Fruit fly (Drosophila melanogaster): Measurements from ENCODE around the gene brat.

DNA sequence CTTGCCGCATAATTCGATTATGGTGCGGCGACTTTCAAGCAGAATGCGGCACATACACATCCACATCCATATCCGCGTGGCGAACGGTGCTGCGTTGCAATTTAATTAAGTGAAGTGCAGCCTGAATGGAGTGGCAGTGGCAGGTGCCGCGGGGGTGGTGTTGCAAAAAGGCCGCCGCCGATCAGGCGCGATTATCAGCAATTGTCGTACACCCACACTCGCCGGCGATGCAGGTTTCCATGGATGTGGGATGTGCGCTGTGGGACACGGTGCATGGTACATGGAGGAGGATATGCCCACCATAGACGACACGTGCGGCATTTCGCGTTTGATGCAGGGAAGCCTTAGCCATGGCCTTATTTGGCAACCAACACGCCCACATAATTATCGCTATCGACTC, 94.0 kb downstream of the brat start:
- TF ChIP-seq D1 (tag; optimal IDR thresholded peaks at IDR 0.05) = no peak
- no peak for TF ChIP-seq CG9948 (tag; optimal IDR thresholded peaks at IDR 0.05)
- TF ChIP-seq CG15710 (tag; optimal IDR thresholded peaks at IDR 0.05) = no peak
- no peak for TF ChIP-seq Pif1B (GFP tag; optimal IDR thresholded peaks at IDR 0.05)
- no peak for TF ChIP-seq Ets98B (GFP tag; IDR thresholded peaks at IDR 0.05)
- TF ChIP-seq CG8301 (tag; optimal IDR thresholded peaks at IDR 0.05) = no peak
- TF ChIP-seq CG8159 (tag; optimal IDR thresholded peaks at IDR 0.05) = no peak
- no peak for TF ChIP-seq CG17806 (tag; optimal IDR thresholded peaks at IDR 0.05)
- TF ChIP-seq gl (tag; optimal IDR thresholded peaks at IDR 0.05) = no peak
- no peak for TF ChIP-seq CG32121 (GFP tag; IDR thresholded peaks at IDR 0.05)
- no peak for TF ChIP-seq EcR (GFP tag; optimal IDR thresholded peaks at IDR 0.05)

All from whole organism, pupa.